Fruit fly (Drosophila melanogaster): Measurements from ENCODE around the gene Edem1.

DNA sequence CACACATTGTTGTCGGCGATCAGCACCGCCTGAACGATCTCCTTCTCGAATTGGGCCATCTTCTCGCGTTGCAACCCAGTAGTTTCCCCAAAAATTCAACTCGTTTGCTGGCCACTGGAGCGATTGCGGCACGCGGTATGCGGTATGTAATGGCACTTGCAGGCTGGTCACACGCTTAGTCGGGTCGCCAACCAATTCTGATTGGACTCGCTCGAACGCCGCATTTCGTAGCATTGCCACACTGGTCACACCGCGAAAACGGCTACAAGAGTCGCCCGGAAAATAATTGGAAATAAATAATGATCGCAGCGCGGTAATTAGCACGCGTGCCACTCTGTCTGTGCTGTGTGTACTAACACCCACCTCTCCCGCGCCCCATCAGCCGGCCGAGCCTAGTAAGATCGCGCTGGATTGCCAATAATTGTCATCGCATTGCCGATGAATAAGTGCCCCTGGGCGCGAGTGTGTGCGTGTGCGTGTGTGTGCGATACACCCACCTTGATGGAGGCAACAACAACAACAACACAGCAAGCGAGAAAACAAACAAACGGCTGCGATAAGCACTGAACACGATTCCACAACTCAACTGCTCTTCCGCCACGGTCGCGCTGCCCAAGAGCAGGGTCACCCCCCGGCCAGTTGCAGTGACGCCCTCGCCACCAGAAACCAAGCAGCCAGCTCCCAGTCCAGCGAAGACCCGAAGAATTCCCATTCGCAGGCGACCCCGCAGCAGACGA, 14.3 kb upstream of the Edem1 start, which contains the start of the genes eIF2Bepsilon and Ocrl:
- TF ChIP-seq CG31441 (GFP tag; IDR thresholded peaks at IDR 0.05) (no peak), schlank (tag; optimal IDR thresholded peaks at IDR 0.05) (no peak), HmgD (GFP tag; optimal IDR thresholded peaks at IDR 0.05) (peak; percentile 73), CG31365 (tag; optimal IDR thresholded peaks at IDR 0.05) (no peak), CG14441 (GFP tag; IDR thresholded peaks at IDR 0.05) (no peak), Blimp-1 (GFP tag; optimal IDR thresholded peaks at IDR 0.05) (no peak), CG1647 (GFP tag; optimal IDR thresholded peaks at IDR 0.05) (no peak)
